Worm (Caenorhabditis elegans): ENCODE data around the gene lin-49.

DNA sequence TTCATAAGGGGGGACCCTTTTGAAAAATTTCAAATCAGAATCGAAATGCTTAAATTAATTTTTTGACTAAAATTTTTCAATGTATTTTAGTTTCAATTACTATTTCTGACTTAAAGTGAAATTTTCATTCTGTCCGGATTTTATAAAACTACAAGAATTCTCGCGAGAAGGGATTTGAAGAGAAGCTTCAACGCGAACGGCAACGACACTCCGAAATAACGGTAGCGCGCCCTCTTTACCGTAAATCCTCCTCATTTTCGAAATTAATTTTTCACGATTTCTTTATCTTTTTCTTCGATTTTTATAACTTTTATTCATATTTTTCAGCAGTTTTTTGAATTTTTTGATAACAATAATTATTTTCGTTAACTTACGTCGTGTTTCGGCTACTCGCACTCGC is 45.3 kb downstream of the lin-49 start:
- TF ChIP-seq npax-4 (tag; optimal IDR thresholded peaks at IDR 0.05) (no peak), unc-42 (tag; optimal IDR thresholded peaks at IDR 0.05) (no peak), hlh-30 (tag; optimal IDR thresholded peaks at IDR 0.05; ENCODE audit: insufficient read depth) (no peak), tbx-2 (tag; optimal IDR thresholded peaks at IDR 0.05) (no peak)

Measured in whole organism, late embryonic.